Worm (Caenorhabditis elegans) whole organism, L1 larva: ENCODE measurements around the gene ZC250.2.

ENCODE experiments used
- C16A3.4 ChIP-seq: fragments of 150-350 bp; optimal IDR thresholded peaks from 2 replicates; lab custom pipeline; 2014; ENCODE audit warnings: missing biosample characterization, missing genetic modification characterization
- blmp-1 ChIP-seq: fragments of 150-350 bp; optimal IDR thresholded peaks from 2 replicates; lab custom pipeline; 2014; ENCODE audit warnings: missing biosample characterization, missing genetic modification characterization
- ceh-82 ChIP-seq, 3 experiments: fragments of 150-350 bp in 1 of 3; sonication (generic microtip) in 2 of 3; optimal IDR thresholded peaks; 2 replicates each; lab custom pipeline; 2014 to 2017; ENCODE audit warnings: missing biosample characterization in 3 of 3, missing genetic modification characterization in 3 of 3
- ceh-88 ChIP-seq: fragments of 200-800 bp; sonication (Bioruptor generic); IDR thresholded peaks from 2 replicates; pipeline ENCODE4 v1.3.6; 2022; ENCODE audit warnings: missing genetic modification characterization, missing compliant biosample characterization
- ces-1 ChIP-seq: fragments of 150-350 bp; optimal IDR thresholded peaks from 2 replicates; lab custom pipeline; 2014; ENCODE audit warnings: missing biosample characterization, missing genetic modification reagents, missing genetic modification characterization
- dpl-1 ChIP-seq, 3 experiments: fragments of 150-350 bp in 2 of 3; sonication (generic microtip) in 1 of 3; optimal IDR thresholded peaks; 2 replicates each; lab custom pipeline; 2014 to 2017; ENCODE audit warnings: missing biosample characterization in 3 of 3, missing genetic modification characterization in 3 of 3, missing genetic modification reagents in 3 of 3
- efl-1 ChIP-seq, 4 experiments: fragments of 150-350 bp; optimal IDR thresholded peaks in 3 of 4; peaks in 1 of 4; 1 replicate in 1 of 4; 2 replicates in 3 of 4; lab custom pipeline; 2014; ENCODE audit warnings: missing biosample characterization in 2 of 4, missing genetic modification characterization in 2 of 4, missing genetic modification reagents in 2 of 4
- efl-3 ChIP-seq: fragments of 200-800 bp; sonication (Bioruptor generic); optimal IDR thresholded peaks from 2 replicates; lab custom pipeline; 2018; ENCODE audit warnings: mild to moderate bottlenecking, missing genetic modification characterization, missing compliant biosample characterization
- elt-2 ChIP-seq: sonication (generic microtip); optimal IDR thresholded peaks from 2 replicates; lab custom pipeline; 2016; ENCODE audit warnings: missing genetic modification characterization, mild to moderate bottlenecking, inconsistent platforms, missing compliant biosample characterization, missing genetic modification reagents
- elt-3 ChIP-seq, 6 experiments: fragments of 150-350 bp in 1 of 6; sonication (generic microtip); optimal IDR thresholded peaks; 2 replicates each; lab custom pipeline; 2017 to 2018; ENCODE audit warnings: missing biosample characterization in 6 of 6, missing genetic modification characterization in 6 of 6, inconsistent platforms in 1 of 6
- ets-5 ChIP-seq: fragments of 200-800 bp; sonication (Bioruptor generic); IDR thresholded peaks from 2 replicates; pipeline ENCODE4 v1.3.6; 2022; ENCODE audit warnings: missing genetic modification characterization, missing compliant biosample characterization
- grh-1 ChIP-seq: fragments of 200-800 bp; sonication (Bioruptor generic); IDR thresholded peaks from 2 replicates; pipeline ENCODE4 v1.3.6; 2022; ENCODE audit warnings: missing genetic modification reagents, missing genetic modification characterization, missing compliant biosample characterization
- hlh-17 ChIP-seq: fragments of 200-800 bp; sonication (Bioruptor generic); optimal IDR thresholded peaks from 2 replicates; lab custom pipeline; 2018; ENCODE audit warnings: missing genetic modification characterization, mild to moderate bottlenecking, missing compliant biosample characterization, moderate library complexity, borderline replicate concordance
- jun-1 ChIP-seq: fragments of 150-350 bp; optimal IDR thresholded peaks from 2 replicates; lab custom pipeline; 2014; ENCODE audit warnings: missing biosample characterization, missing genetic modification reagents, missing genetic modification characterization
- lin-13 ChIP-seq: fragments of 150-350 bp; optimal IDR thresholded peaks from 2 replicates; lab custom pipeline; 2014; ENCODE audit warnings: missing biosample characterization, missing genetic modification reagents, missing genetic modification characterization
- lin-14 ChIP-seq: fragments of 200-800 bp; sonication (Bioruptor generic); optimal IDR thresholded peaks from 2 replicates; lab custom pipeline; 2018; ENCODE audit warnings: mild to moderate bottlenecking, missing genetic modification characterization, moderate library complexity, missing compliant biosample characterization
- lin-15B ChIP-seq: fragments of 150-350 bp; sonication (generic microtip); optimal IDR thresholded peaks from 3 replicates; lab custom pipeline; 2014; ENCODE audit warnings: missing biosample characterization, missing genetic modification characterization
- lin-35 ChIP-seq, 2 experiments: fragments of 150-350 bp; optimal IDR thresholded peaks; 2 replicates each; lab custom pipeline; 2014; ENCODE audit warnings: missing biosample characterization in 2 of 2, missing genetic modification characterization in 2 of 2, missing genetic modification reagents in 2 of 2
- lsy-2 ChIP-seq, 2 experiments: fragments of 150-350 bp; optimal IDR thresholded peaks; 2 replicates each; lab custom pipeline; 2014; ENCODE audit warnings: missing biosample characterization in 2 of 2, missing genetic modification characterization in 2 of 2
- mdl-1 ChIP-seq, 2 experiments: fragments of 150-350 bp; optimal IDR thresholded peaks; 2 replicates each; lab custom pipeline; 2014 to 2017; ENCODE audit warnings: missing biosample characterization in 2 of 2, missing genetic modification characterization in 2 of 2, inconsistent platforms in 1 of 2
- mep-1 ChIP-seq: fragments of 150-350 bp; optimal IDR thresholded peaks from 2 replicates; lab custom pipeline; 2014; ENCODE audit warnings: missing biosample characterization, missing genetic modification characterization
- nhr-19 ChIP-seq: fragments of 200-800 bp; sonication (Bioruptor generic); conservative IDR thresholded peaks from 2 replicates; pipeline ENCODE4 v1.3.6; 2022; ENCODE audit warnings: missing genetic modification characterization, missing compliant biosample characterization
- nhr-20 ChIP-seq: sonication (generic microtip); optimal IDR thresholded peaks from 2 replicates; lab custom pipeline; 2016; ENCODE audit warnings: mild to moderate bottlenecking, missing genetic modification characterization, missing compliant biosample characterization
- nhr-237 ChIP-seq: fragments of 150-350 bp; optimal IDR thresholded peaks from 2 replicates; lab custom pipeline; 2014; ENCODE audit warnings: missing biosample characterization, missing genetic modification characterization
- nhr-47 ChIP-seq: sonication (generic microtip); optimal IDR thresholded peaks from 2 replicates; lab custom pipeline; 2016; ENCODE audit warnings: mild to moderate bottlenecking, missing genetic modification characterization, moderate library complexity, missing compliant biosample characterization
- nhr-71 ChIP-seq: sonication (generic microtip); optimal IDR thresholded peaks from 2 replicates; lab custom pipeline; 2016; ENCODE audit warnings: mild to moderate bottlenecking, missing genetic modification characterization, moderate library complexity, missing compliant biosample characterization
- nhr-84 ChIP-seq: sonication (generic microtip); optimal IDR thresholded peaks from 2 replicates; lab custom pipeline; 2017; ENCODE audit warnings: missing biosample characterization, missing genetic modification characterization
- nhr-85 ChIP-seq: sonication (generic microtip); peaks from one replicate; lab custom pipeline; 2016; ENCODE audit warnings: missing genetic modification characterization, inconsistent platforms, missing compliant biosample characterization
- nhr-90 ChIP-seq: sonication (generic microtip); optimal IDR thresholded peaks from 2 replicates; lab custom pipeline; 2016; ENCODE audit warnings: mild to moderate bottlenecking, missing genetic modification characterization, missing compliant biosample characterization; ENCODE audit not compliant: poor library complexity
- pag-3 ChIP-seq: sonication (generic microtip); optimal IDR thresholded peaks from 2 replicates; lab custom pipeline; 2017; ENCODE audit warnings: missing genetic modification characterization, mild to moderate bottlenecking, missing compliant biosample characterization, antibody characterized with exemption, borderline replicate concordance; ENCODE audit not compliant: insufficient read depth
- rnt-1 ChIP-seq: sonication (generic microtip); optimal IDR thresholded peaks from 2 replicates; lab custom pipeline; 2016; ENCODE audit warnings: mild to moderate bottlenecking, missing genetic modification characterization, moderate library complexity, missing compliant biosample characterization
- skn-1 ChIP-seq: fragments of 150-350 bp; optimal IDR thresholded peaks from 2 replicates; lab custom pipeline; 2014; ENCODE audit warnings: missing biosample characterization, missing genetic modification characterization
- snu-23 ChIP-seq: sonication (generic microtip); optimal IDR thresholded peaks from 2 replicates; lab custom pipeline; 2016; ENCODE audit warnings: missing genetic modification characterization, missing compliant biosample characterization
- sup-37 ChIP-seq: fragments of 200-800 bp; sonication (Bioruptor generic); optimal IDR thresholded peaks from 2 replicates; lab custom pipeline; 2018; ENCODE audit warnings: mild to moderate bottlenecking, missing genetic modification characterization, missing compliant biosample characterization
- swsn-7 ChIP-seq: sonication (generic microtip); optimal IDR thresholded peaks from 2 replicates; lab custom pipeline; 2016; ENCODE audit warnings: missing genetic modification characterization, missing compliant biosample characterization
- tbx-2 ChIP-seq: sonication (generic microtip); optimal IDR thresholded peaks from 2 replicates; lab custom pipeline; 2016; ENCODE audit warnings: missing genetic modification characterization, missing compliant biosample characterization
- unc-98 ChIP-seq: fragments of 200-800 bp; sonication (Bioruptor generic); IDR thresholded peaks from 2 replicates; pipeline ENCODE4 v1.3.6; 2022; ENCODE audit warnings: missing genetic modification characterization, missing compliant biosample characterization
- xbp-1 ChIP-seq: sonication (generic microtip); optimal IDR thresholded peaks from 2 replicates; lab custom pipeline; 2016; ENCODE audit warnings: missing genetic modification characterization, missing compliant biosample characterization
- ztf-4 ChIP-seq: fragments of 150-350 bp; optimal IDR thresholded peaks from 2 replicates; lab custom pipeline; 2014; ENCODE audit warnings: missing biosample characterization, missing genetic modification characterization

The ZC250.2 gene

ce11 chrV:5780713-5781360 is 11.3 kb upstream of the ZC250.2 start, which contains the start of gene F44E7.5:
Gene F44E7.5, minus strand, starts transcription at chrV:5780922.
- TF ChIP-seq C16A3.4 (tag; lab: Kevin White, UChicago) (peak; percentile 53), lin-14 (GFP tag; lab: Kevin White, UChicago) (peak; percentile 92), lsy-2 (tag; optimal IDR thresholded peaks at IDR 0.05; lab: Kevin White, UChicago) (peak; percentile 20 to 46), efl-1 (optimal IDR thresholded peaks at IDR 0.05; lab: Kevin White, UChicago) (peak; percentile 34 to 61), efl-1 (GFP tag; optimal IDR thresholded peaks at IDR 0.05 in 1 of 2; lab: Kevin White, UChicago) (peak; percentile 23 to 87), elt-3 (tag; optimal IDR thresholded peaks at IDR 0.05; lab: Kevin White, UChicago) (peak in 3 of 6 experiments; percentile 11 to 74 (median 51)), nhr-19 (GFP tag; lab: Robert Waterston, UW) (peak; percentile 59), hlh-17 (GFP tag; lab: Kevin White, UChicago) (no peak), ces-1 (GFP tag; lab: Kevin White, UChicago) (no peak), unc-98 (GFP tag; lab: Robert Waterston, UW) (0 out of 2 replicates have a peak, but pooled peaks have one; percentile 4), lin-35 (GFP tag; optimal IDR thresholded peaks at IDR 0.05; lab: Kevin White, UChicago) (peak; percentile 0 to 41), swsn-7 (peak; percentile 2), nhr-237 (tag; lab: Kevin White, UChicago) (no peak), elt-2 (peak; percentile 80), blmp-1 (tag; lab: Kevin White, UChicago) (peak; percentile 28), mep-1 (tag; lab: Kevin White, UChicago) (peak; percentile 72), skn-1 (tag; lab: Kevin White, UChicago) (peak; percentile 1), efl-3 (GFP tag; lab: Kevin White, UChicago) (no peak), snu-23 (GFP tag; lab: Kevin White, UChicago) (peak; percentile 72), grh-1 (GFP tag; lab: Robert Waterston, UW) (0 out of 2 replicates have a peak, but pooled peaks have one; percentile 12), nhr-71 (tag; lab: Kevin White, UChicago) (peak; percentile 77), nhr-20 (tag; lab: Kevin White, UChicago) (peak; percentile 66), rnt-1 (tag; lab: Kevin White, UChicago) (peak; percentile 59), lin-13 (GFP tag; lab: Kevin White, UChicago) (peak; percentile 20), ets-5 (GFP tag; lab: Robert Waterston, UW) (no peak), nhr-85 (tag; lab: Kevin White, UChicago) (peak; percentile 81), jun-1 (tag; lab: Kevin White, UChicago) (peak; percentile 8), ztf-4 (tag; lab: Kevin White, UChicago) (peak; percentile 23), mdl-1 (tag; optimal IDR thresholded peaks at IDR 0.05; lab: Kevin White, UChicago) (peak in 1 of 2 experiments; percentile 20), tbx-2 (tag; lab: Kevin White, UChicago) (peak; percentile 34), xbp-1 (tag; lab: Kevin White, UChicago) (peak; percentile 8), nhr-47 (peak; percentile 58), nhr-84 (tag; lab: Kevin White, UChicago) (no peak), ceh-88 (GFP tag; lab: Robert Waterston, UW) (no peak), ceh-82 (tag; optimal IDR thresholded peaks at IDR 0.05; lab: Kevin White, UChicago) (peak; percentile 31 to 78 (median 41)), sup-37 (GFP tag; lab: Kevin White, UChicago) (no peak), nhr-90 (tag; lab: Kevin White, UChicago) (peak; percentile 83), dpl-1 (GFP tag; optimal IDR thresholded peaks at IDR 0.05; lab: Kevin White, UChicago) (peak; percentile 16 to 26 (median 25))

- TF ChIP-seq jun-1 (tag; lab: Kevin White, UChicago): no peak
- TF ChIP-seq ces-1 (GFP tag; lab: Kevin White, UChicago): no peak
- no peak for TF ChIP-seq pag-3 (tag; lab: Kevin White, UChicago)
- TF ChIP-seq lin-15B (tag; lab: Kevin White, UChicago): no peak
Observed at ce11 chrV:5782687-5783086, 9.4 kb upstream of the ZC250.2 start, which contains the start of gene fbxa-183. Gene fbxa-183, minus strand, starts transcription at chrV:5782787.
